Fruit fly (Drosophila melanogaster) whole organism, embryonic: ENCODE results near the gene CG14644.
A peak's percentile ranks its signal among the peaks of the same experiment; 100 is the strongest.

Experiments
- BEAF-32 ChIP-seq: fragments of 200-800 bp; sonication (Bioruptor generic); optimal IDR thresholded peaks from 3 replicates; lab custom pipeline; 2017; ENCODE audit warnings: missing biosample characterization, missing genetic modification characterization, mild to moderate bottlenecking, moderate library complexity, missing genetic modification reagents
- CG13287 ChIP-seq: fragments of 200-800 bp; sonication (Bioruptor generic); IDR thresholded peaks from 2 replicates; pipeline ENCODE4 v1.3.6; 2022; ENCODE audit warnings: missing biosample characterization, missing genetic modification characterization; ENCODE audit not compliant: partially characterized antibody
- CG13775 ChIP-seq: fragments of 200-800 bp; sonication (Bioruptor generic); optimal IDR thresholded peaks from 3 replicates; lab custom pipeline; 2017; ENCODE audit warnings: missing biosample characterization, mild to moderate bottlenecking, missing genetic modification characterization
- CG13894 ChIP-seq: fragments of 200-800 bp; sonication (Bioruptor generic); optimal IDR thresholded peaks from 3 replicates; lab custom pipeline; 2018; ENCODE audit warnings: missing biosample characterization, mild to moderate bottlenecking, missing genetic modification characterization, moderate library complexity
- CG1602 ChIP-seq: fragments of 200-800 bp; sonication (Bioruptor generic); optimal IDR thresholded peaks from 3 replicates; lab custom pipeline; 2016; ENCODE audit warnings: missing biosample characterization, missing genetic modification characterization
- CG2116 ChIP-seq: fragments of 200-800 bp; sonication (Bioruptor generic); optimal IDR thresholded peaks from 3 replicates; lab custom pipeline; 2018; ENCODE audit warnings: missing biosample characterization, mild to moderate bottlenecking, missing genetic modification characterization
- CG2199 ChIP-seq: fragments of 200-800 bp; sonication (Bioruptor generic); IDR thresholded peaks from 3 replicates; pipeline ENCODE4 v1.3.6; 2022; ENCODE audit warnings: missing biosample characterization, missing genetic modification characterization
- CG4424 ChIP-seq: fragments of 200-800 bp; sonication (Bioruptor generic); optimal IDR thresholded peaks from 3 replicates; lab custom pipeline; 2016; ENCODE audit warnings: missing biosample characterization, missing genetic modification characterization
- CG6689 ChIP-seq: fragments of 200-800 bp; sonication (Bioruptor generic); IDR thresholded peaks from 2 replicates; pipeline ENCODE4 v1.3.6; 2022; ENCODE audit warnings: missing biosample characterization, missing genetic modification characterization
- CTCF ChIP-seq: fragments of 200-800 bp; sonication (Bioruptor generic); optimal IDR thresholded peaks from 2 replicates; lab custom pipeline; 2017; ENCODE audit warnings: missing biosample characterization, mild to moderate bottlenecking, missing genetic modification characterization, moderate library complexity
- CoRest ChIP-seq: fragments of 200-800 bp; sonication (Bioruptor generic); optimal IDR thresholded peaks from 3 replicates; lab custom pipeline; 2018; ENCODE audit warnings: missing biosample characterization, mild to moderate bottlenecking, missing genetic modification characterization, moderate library complexity
- Dref ChIP-seq: fragments of 200-800 bp; sonication (Bioruptor generic); IDR thresholded peaks from 2 replicates; pipeline ENCODE4 v1.3.6; 2022; ENCODE audit warnings: missing biosample characterization, missing genetic modification characterization
- Ets65A ChIP-seq: fragments of 200-800 bp; sonication (Bioruptor generic); peaks from one replicate; lab custom pipeline; 2016; ENCODE audit warnings: missing biosample characterization, missing genetic modification characterization
- HHEX ChIP-seq: fragments of 200-800 bp; sonication (Bioruptor generic); optimal IDR thresholded peaks from 3 replicates; lab custom pipeline; 2017; ENCODE audit warnings: missing biosample characterization, mild to moderate bottlenecking, missing genetic modification characterization, missing genetic modification reagents
- Hand ChIP-seq: fragments of 200-800 bp; sonication (Bioruptor generic); optimal IDR thresholded peaks from 2 replicates; lab custom pipeline; 2017; ENCODE audit warnings: mild to moderate bottlenecking, missing biosample characterization, missing genetic modification reagents, missing genetic modification characterization
- Hey ChIP-seq: fragments of 200-800 bp; sonication (Bioruptor generic); optimal IDR thresholded peaks from 3 replicates; lab custom pipeline; 2018; ENCODE audit warnings: missing biosample characterization, mild to moderate bottlenecking, missing genetic modification characterization
- Med ChIP-seq: fragments of 200-800 bp; sonication (Bioruptor generic); peaks from one replicate; lab custom pipeline; 2016; ENCODE audit warnings: missing biosample characterization, missing genetic modification characterization, mild to moderate bottlenecking, inconsistent platforms, moderate library complexity
- Pdp1 ChIP-seq, 2 experiments: fragments of 200-800 bp; sonication (Bioruptor generic); optimal IDR thresholded peaks; 3 replicates each; lab custom pipeline; 2016; ENCODE audit warnings: missing biosample characterization in 2 of 2, missing genetic modification characterization in 2 of 2, mild to moderate bottlenecking in 1 of 2, moderate library complexity in 1 of 2
- Rfx ChIP-seq: fragments of 200-800 bp; sonication (Bioruptor generic); IDR thresholded peaks from 2 replicates; pipeline ENCODE4 v1.3.6; 2022; ENCODE audit warnings: missing biosample characterization, missing genetic modification characterization
- Spps ChIP-seq: fragments of 200-800 bp; sonication (Bioruptor generic); optimal IDR thresholded peaks from 2 replicates; lab custom pipeline; 2018; ENCODE audit warnings: missing biosample characterization, mild to moderate bottlenecking, missing genetic modification characterization
- abd-A ChIP-seq: fragments of 200-800 bp; sonication (Bioruptor generic); optimal IDR thresholded peaks from 3 replicates; lab custom pipeline; 2019; ENCODE audit warnings: missing biosample characterization, mild to moderate bottlenecking, missing genetic modification characterization, moderate library complexity
- amos ChIP-seq: fragments of 200-800 bp; sonication (Bioruptor generic); IDR thresholded peaks from 2 replicates; pipeline ENCODE4 v1.3.6; 2022; ENCODE audit warnings: missing biosample characterization, missing genetic modification characterization; ENCODE audit not compliant: partially characterized antibody
- btn ChIP-seq: fragments of 200-800 bp; sonication (Bioruptor generic); optimal IDR thresholded peaks from 2 replicates; lab custom pipeline; 2016; ENCODE audit warnings: missing biosample characterization, missing genetic modification characterization
- chinmo ChIP-seq: fragments of 200-800 bp; sonication (Bioruptor generic); IDR thresholded peaks from 4 replicates; pipeline ENCODE4 v1.3.6; 2022; ENCODE audit warnings: missing biosample characterization, missing genetic modification characterization; ENCODE audit not compliant: partially characterized antibody
- ci ChIP-seq: fragments of 200-800 bp; sonication (Bioruptor generic); IDR thresholded peaks from 3 replicates; pipeline ENCODE4 v1.3.6; 2022; ENCODE audit warnings: missing biosample characterization, missing genetic modification characterization
- crol ChIP-seq: fragments of 200-800 bp; sonication (Bioruptor generic); IDR thresholded peaks from 2 replicates; pipeline ENCODE4 v1.3.6; 2022; ENCODE audit warnings: missing biosample characterization, missing genetic modification characterization
- lilli ChIP-seq: fragments of 200-800 bp; sonication (Bioruptor generic); optimal IDR thresholded peaks from 3 replicates; lab custom pipeline; 2016; ENCODE audit warnings: missing biosample characterization, missing genetic modification characterization
- lov ChIP-seq, 2 experiments: fragments of 200-800 bp in 1 of 2; fragments of >200 bp in 1 of 2; sonication (Bioruptor generic) in 1 of 2; IDR thresholded peaks in 1 of 2; optimal IDR thresholded peaks in 1 of 2; 2 replicates in 1 of 2; 3 replicates in 1 of 2; pipeline versions ENCODE4 v1.3.6 to Lab custom; 2017 to 2022; ENCODE audit warnings: missing biosample characterization in 1 of 2, missing genetic modification characterization in 1 of 2
- nerfin-1 ChIP-seq: fragments of 200-800 bp; sonication (Bioruptor generic); optimal IDR thresholded peaks from 3 replicates; lab custom pipeline; 2019; ENCODE audit warnings: missing biosample characterization, mild to moderate bottlenecking, missing genetic modification characterization, moderate library complexity
- onecut ChIP-seq: fragments of 200-800 bp; sonication (Bioruptor generic); IDR thresholded peaks from 2 replicates; pipeline ENCODE4 v1.3.6; 2022; ENCODE audit warnings: missing biosample characterization, missing genetic modification characterization
- pita ChIP-seq: fragments of 200-800 bp; sonication (Bioruptor generic); optimal IDR thresholded peaks from 2 replicates; lab custom pipeline; 2017; ENCODE audit warnings: missing biosample characterization, mild to moderate bottlenecking, missing genetic modification characterization
- pros ChIP-seq: fragments of 200-800 bp; sonication (Bioruptor generic); optimal IDR thresholded peaks from 3 replicates; lab custom pipeline; 2019; ENCODE audit warnings: missing biosample characterization, mild to moderate bottlenecking, missing genetic modification characterization, moderate library complexity
- sc ChIP-seq, 3 experiments: fragments of >200 bp in 2 of 3; fragments of 200-800 bp in 1 of 3; sonication (Bioruptor generic) in 1 of 3; optimal IDR thresholded peaks; 2 replicates in 2 of 3; 3 replicates in 1 of 3; lab custom pipeline; 2017; ENCODE audit warnings: mild to moderate bottlenecking in 1 of 3, missing biosample characterization in 1 of 3, missing genetic modification characterization in 1 of 3, missing genetic modification reagents in 1 of 3
- unc-4 ChIP-seq: fragments of 200-800 bp; sonication (Bioruptor generic); IDR thresholded peaks from 2 replicates; pipeline ENCODE4 v1.3.6; 2022; ENCODE audit warnings: missing biosample characterization, missing genetic modification characterization; ENCODE audit not compliant: partially characterized antibody
- vvl ChIP-seq: fragments of 200-800 bp; sonication (Bioruptor generic); IDR thresholded peaks from 2 replicates; pipeline ENCODE4 v1.3.6; 2022; ENCODE audit warnings: missing biosample characterization, missing genetic modification characterization
- zen2 ChIP-seq: fragments of 200-800 bp; sonication (Bioruptor generic); IDR thresholded peaks from 3 replicates; pipeline ENCODE4 v1.3.6; 2022; ENCODE audit warnings: missing biosample characterization, missing genetic modification characterization; ENCODE audit not compliant: partially characterized antibody

CG14644 gene

dm6 chr3R:4291289-4291688, 38.4 kb upstream of the CG14644 start (continued):
- TF ChIP-seq CG13287 (GFP tag; lab: Robert Waterston, UW) (no peak), btn (GFP tag; lab: Kevin White, UChicago) (no peak), pita (GFP tag; lab: Kevin White, UChicago) (no peak)

dm6 chr3R:4284376-4284953, 31.6 kb upstream of the CG14644 start:
- no peak for TF ChIP-seq CG2116 (GFP tag; lab: Kevin White, UChicago)
- no peak for TF ChIP-seq HHEX (GFP tag; lab: Kevin White, UChicago)
- TF ChIP-seq Med = peak; percentile 54
- peak; percentile 16 for TF ChIP-seq Ets65A (GFP tag; lab: Kevin White, UChicago)
- peak; percentile 20 for TF ChIP-seq abd-A
- TF ChIP-seq Hey (tag; lab: Kevin White, UChicago) = peak; percentile 28
- TF ChIP-seq nerfin-1 (tag; lab: Kevin White, UChicago) = peak; percentile 51
- 0 out of 3 replicates have a peak, but pooled peaks have one; percentile 24 for TF ChIP-seq ci
- peak; percentile 10; the same call in 1 of the 2 replicates for TF ChIP-seq onecut
- peak; percentile 84 for TF ChIP-seq pros (GFP tag; lab: Kevin White, UChicago)
- peak; percentile 70; the same call in 2 of the 3 replicates for TF ChIP-seq CG2199
- TF ChIP-seq lov (optimal IDR thresholded peaks at IDR 0.05; lab: Kevin White, UChicago) = no peak
- TF ChIP-seq lov (GFP tag; IDR thresholded peaks at IDR 0.05; lab: Robert Waterston, UW) = 0 out of 3 replicates have a peak, but pooled peaks have one; percentile 50
- no peak for TF ChIP-seq Spps (tag; lab: Kevin White, UChicago)
- TF ChIP-seq crol (GFP tag; lab: Robert Waterston, UW) = peak; percentile 26; the same call in 1 of the 2 replicates
- no peak for TF ChIP-seq CG1602 (GFP tag; lab: Kevin White, UChicago)
- TF ChIP-seq vvl (GFP tag; lab: Robert Waterston, UW) = 0 out of 2 replicates have a peak, but pooled peaks have one; percentile 26
- peak; percentile 96 for TF ChIP-seq CG13775

dm6 chr3R:4282207-4282606, 29.4 kb upstream of the CG14644 start:
- TF ChIP-seq zen2 (0 out of 3 replicates have a peak, but pooled peaks have one; percentile 32), Hand (no peak), CG6689 (GFP tag; lab: Robert Waterston, UW) (no peak), sc (optimal IDR thresholded peaks at IDR 0.05; lab: Kevin White, UChicago) (no peak), sc (GFP tag; optimal IDR thresholded peaks at IDR 0.05; lab: Kevin White, UChicago) (no peak), amos (GFP tag; lab: Robert Waterston, UW) (peak; percentile 27; the same call in 1 of the 2 replicates), Hey (tag; lab: Kevin White, UChicago) (peak; percentile 42), CoRest (tag; lab: Kevin White, UChicago) (no peak), onecut (peak; percentile 56), Pdp1 (GFP tag; optimal IDR thresholded peaks at IDR 0.05; lab: Kevin White, UChicago) (peak in 1 of 2 experiments; percentile 75), Dref (GFP tag; lab: Robert Waterston, UW) (peak; percentile 30; the same call in 1 of the 2 replicates), chinmo (GFP tag; lab: Robert Waterston, UW) (0 out of 4 replicates have a peak, but pooled peaks have one; percentile 6), CG13894 (peak; percentile 61), lilli (GFP tag; lab: Kevin White, UChicago) (no peak), CTCF (GFP tag; lab: Kevin White, UChicago) (no peak), CG4424 (no peak), BEAF-32 (GFP tag; lab: Kevin White, UChicago) (peak; percentile 10), abd-A (peak; percentile 88), Rfx (GFP tag; lab: Robert Waterston, UW) (no peak), unc-4 (GFP tag; lab: Robert Waterston, UW) (0 out of 2 replicates have a peak, but pooled peaks have one; percentile 12)
